Worm (Caenorhabditis elegans) whole organism, young adult: ENCODE data around the gene ttr-15.

Experiments
- B0019.2 ChIP-seq: fragments of 200-800 bp; sonication (Bioruptor generic); conservative IDR thresholded peaks from 2 replicates; pipeline ENCODE4 v1.3.6; 2022; ENCODE audit warnings: missing genetic modification reagents, missing genetic modification characterization, missing compliant biosample characterization
- B0261.1 ChIP-seq: sonication (generic microtip); optimal IDR thresholded peaks from 2 replicates; lab custom pipeline; 2016; ENCODE audit warnings: mild to moderate bottlenecking, missing genetic modification characterization, moderate library complexity, missing compliant biosample characterization
- B0336.3 ChIP-seq: fragments of 200-800 bp; sonication (Bioruptor generic); IDR thresholded peaks from 2 replicates; pipeline ENCODE4 v1.3.6; 2022; ENCODE audit warnings: missing genetic modification characterization, missing compliant biosample characterization
- D2030.7 ChIP-seq: fragments of 200-800 bp; sonication (Bioruptor generic); IDR thresholded peaks from 2 replicates; pipeline ENCODE4 v1.3.6; 2022; ENCODE audit warnings: missing genetic modification reagents, missing genetic modification characterization, missing compliant biosample characterization
- F22D6.2 ChIP-seq: sonication (generic microtip); optimal IDR thresholded peaks from 2 replicates; lab custom pipeline; 2016; ENCODE audit warnings: mild to moderate bottlenecking, missing genetic modification characterization, missing compliant biosample characterization
- F23B12.7 ChIP-seq: sonication (generic microtip); optimal IDR thresholded peaks from 2 replicates; lab custom pipeline; 2017; ENCODE audit warnings: missing genetic modification characterization, mild to moderate bottlenecking, missing compliant biosample characterization, antibody characterized with exemption, moderate library complexity; ENCODE audit not compliant: insufficient read depth
- F49E8.2 ChIP-seq: sonication (generic microtip); optimal IDR thresholded peaks from 3 replicates; lab custom pipeline; 2017; ENCODE audit warnings: missing genetic modification characterization, mild to moderate bottlenecking, missing compliant biosample characterization, antibody characterized with exemption, moderate library complexity; ENCODE audit not compliant: insufficient read depth
- F52B5.7 ChIP-seq: sonication (generic microtip); optimal IDR thresholded peaks from 2 replicates; lab custom pipeline; 2016; ENCODE audit warnings: mild to moderate bottlenecking, missing genetic modification characterization, missing compliant biosample characterization
- K11D2.4 ChIP-seq: fragments of 200-800 bp; sonication (Bioruptor generic); IDR thresholded peaks from 2 replicates; pipeline ENCODE4 v1.3.6; 2022; ENCODE audit warnings: missing genetic modification reagents, missing genetic modification characterization, missing compliant biosample characterization
- K12H6.12 ChIP-seq: fragments of 200-800 bp; sonication (Bioruptor generic); optimal IDR thresholded peaks from 2 replicates; lab custom pipeline; 2018; ENCODE audit warnings: mild to moderate bottlenecking, missing genetic modification characterization, missing compliant biosample characterization
- T26A5.8 ChIP-seq: sonication (generic microtip); optimal IDR thresholded peaks from 2 replicates; lab custom pipeline; 2016; ENCODE audit warnings: missing genetic modification characterization, missing compliant biosample characterization
- Y95B8A.8 ChIP-seq: fragments of 200-800 bp; sonication (Bioruptor generic); IDR thresholded peaks from 2 replicates; pipeline ENCODE4 v1.3.6; 2022; ENCODE audit warnings: missing genetic modification reagents, missing genetic modification characterization, missing compliant biosample characterization
- ama-1 ChIP-seq, 3 experiments: fragments of 150-350 bp in 1 of 3; sonication (generic microtip) in 2 of 3; optimal IDR thresholded peaks; 2 replicates each; lab custom pipeline; 2014 to 2018; ENCODE audit warnings: missing biosample characterization in 2 of 3, missing genetic modification characterization in 2 of 3, missing genetic modification reagents in 2 of 3
- aptf-3 ChIP-seq: fragments of 200-800 bp; sonication (Bioruptor generic); IDR thresholded peaks from 2 replicates; pipeline ENCODE4 v1.3.6; 2022; ENCODE audit warnings: missing genetic modification characterization, missing compliant biosample characterization
- athp-1 ChIP-seq: sonication (generic microtip); optimal IDR thresholded peaks from 2 replicates; lab custom pipeline; 2017; ENCODE audit warnings: mild to moderate bottlenecking, missing genetic modification characterization, missing compliant biosample characterization
- attf-3 ChIP-seq: fragments of 200-800 bp; sonication (Bioruptor generic); conservative IDR thresholded peaks from 2 replicates; pipeline ENCODE4 v1.3.6; 2022; ENCODE audit warnings: missing genetic modification reagents, missing genetic modification characterization, missing compliant biosample characterization
- attf-5 ChIP-seq: fragments of 200-800 bp; sonication (Bioruptor generic); optimal IDR thresholded peaks from 2 replicates; lab custom pipeline; 2018; ENCODE audit warnings: mild to moderate bottlenecking, missing genetic modification characterization, missing compliant biosample characterization
- attf-6 ChIP-seq: fragments of 200-800 bp; sonication (Bioruptor generic); IDR thresholded peaks from 2 replicates; pipeline ENCODE4 v1.3.6; 2022; ENCODE audit warnings: missing genetic modification reagents, missing genetic modification characterization, missing compliant biosample characterization
- cebp-2 ChIP-seq: fragments of 200-800 bp; sonication (Bioruptor generic); IDR thresholded peaks from 2 replicates; pipeline ENCODE4 v1.3.6; 2022; ENCODE audit warnings: missing genetic modification characterization, missing compliant biosample characterization
- ceh-91 ChIP-seq: fragments of 200-800 bp; sonication (Bioruptor generic); IDR thresholded peaks from 2 replicates; pipeline ENCODE4 v1.3.6; 2022; ENCODE audit warnings: missing genetic modification reagents, missing genetic modification characterization, missing compliant biosample characterization
- chd-7 ChIP-seq: sonication (generic microtip); optimal IDR thresholded peaks from 2 replicates; lab custom pipeline; 2016; ENCODE audit warnings: mild to moderate bottlenecking, missing genetic modification characterization, moderate library complexity, missing compliant biosample characterization
- gei-17 ChIP-seq: fragments of 200-800 bp; sonication (Bioruptor generic); optimal IDR thresholded peaks from 2 replicates; lab custom pipeline; 2018; ENCODE audit warnings: mild to moderate bottlenecking, missing genetic modification characterization, missing compliant biosample characterization
- hlh-12 ChIP-seq: sonication (generic microtip); optimal IDR thresholded peaks from 2 replicates; lab custom pipeline; 2016; ENCODE audit warnings: missing genetic modification characterization, missing compliant biosample characterization
- lag-1 ChIP-seq: fragments of 200-800 bp; sonication (Bioruptor generic); IDR thresholded peaks from 2 replicates; pipeline ENCODE4 v1.3.6; 2022; ENCODE audit warnings: missing genetic modification reagents, missing genetic modification characterization, missing compliant biosample characterization
- let-526 ChIP-seq: fragments of 200-800 bp; sonication (Bioruptor generic); IDR thresholded peaks from 2 replicates; pipeline ENCODE4 v1.3.6; 2022; ENCODE audit warnings: missing genetic modification reagents, missing genetic modification characterization, missing compliant biosample characterization
- lsl-1 ChIP-seq: fragments of 200-800 bp; sonication (Bioruptor generic); optimal IDR thresholded peaks from 2 replicates; lab custom pipeline; 2018; ENCODE audit warnings: mild to moderate bottlenecking, missing genetic modification characterization, moderate library complexity, missing compliant biosample characterization
- madf-3 ChIP-seq: fragments of 200-800 bp; sonication (Bioruptor generic); IDR thresholded peaks from 2 replicates; pipeline ENCODE4 v1.3.6; 2022; ENCODE audit warnings: missing genetic modification reagents, missing genetic modification characterization, missing compliant biosample characterization
- madf-6 ChIP-seq: fragments of 200-800 bp; sonication (Bioruptor generic); IDR thresholded peaks from 2 replicates; pipeline ENCODE4 v1.3.6; 2022; ENCODE audit warnings: missing genetic modification reagents, missing genetic modification characterization, missing compliant biosample characterization
- mxl-1 ChIP-seq: sonication (generic microtip); optimal IDR thresholded peaks from 2 replicates; lab custom pipeline; 2016; ENCODE audit warnings: missing genetic modification characterization, missing compliant biosample characterization
- nhr-179 ChIP-seq: sonication (generic microtip); optimal IDR thresholded peaks from 2 replicates; lab custom pipeline; 2016; ENCODE audit warnings: mild to moderate bottlenecking, missing genetic modification characterization, missing compliant biosample characterization
- nhr-80 ChIP-seq: sonication (generic microtip); optimal IDR thresholded peaks from 2 replicates; lab custom pipeline; 2016; ENCODE audit warnings: missing genetic modification characterization, missing compliant biosample characterization
- pha-4 ChIP-seq: fragments of 150-350 bp; sonication (generic microtip); optimal IDR thresholded peaks from 2 replicates; lab custom pipeline; 2014; ENCODE audit warnings: missing biosample characterization, missing genetic modification reagents, missing genetic modification characterization
- rcor-1 ChIP-seq: fragments of 200-800 bp; sonication (Bioruptor generic); IDR thresholded peaks from 2 replicates; pipeline ENCODE4 v1.3.6; 2022; ENCODE audit warnings: missing genetic modification reagents, missing genetic modification characterization, missing compliant biosample characterization
- repo-1 ChIP-seq: sonication (generic microtip); optimal IDR thresholded peaks from 2 replicates; lab custom pipeline; 2017; ENCODE audit warnings: mild to moderate bottlenecking, missing genetic modification characterization, missing compliant biosample characterization
- rpc-1 ChIP-seq, 2 experiments: fragments of 150-350 bp in 1 of 2; sonication (generic microtip) in 1 of 2; optimal IDR thresholded peaks; 2 replicates each; lab custom pipeline; 2014 to 2018; ENCODE audit warnings: missing biosample characterization in 1 of 2, missing genetic modification characterization in 1 of 2, missing genetic modification reagents in 1 of 2, missing genotype in 1 of 2
- snpc-3.4 ChIP-seq: sonication (generic microtip); optimal IDR thresholded peaks from 2 replicates; lab custom pipeline; 2017; ENCODE audit warnings: missing genetic modification characterization, mild to moderate bottlenecking, missing compliant biosample characterization, antibody characterized with exemption, moderate library complexity, missing genotype, missing genetic modification reagents
- tbx-9 ChIP-seq: sonication (generic microtip); optimal IDR thresholded peaks from 2 replicates; lab custom pipeline; 2016; ENCODE audit warnings: borderline replicate concordance, missing genetic modification characterization, inconsistent platforms, missing compliant biosample characterization
- unc-130 ChIP-seq: sonication (generic microtip); optimal IDR thresholded peaks from 2 replicates; lab custom pipeline; 2016; ENCODE audit warnings: missing genetic modification reagents, missing genetic modification characterization, missing compliant biosample characterization
- zim-3 ChIP-seq: sonication (generic microtip); optimal IDR thresholded peaks from 2 replicates; lab custom pipeline; 2017; ENCODE audit warnings: mild to moderate bottlenecking, missing genetic modification characterization, moderate library complexity, missing compliant biosample characterization
- ztf-25 ChIP-seq: fragments of 200-800 bp; sonication (Bioruptor generic); IDR thresholded peaks from 2 replicates; pipeline ENCODE4 v1.3.6; 2022; ENCODE audit warnings: missing genetic modification reagents, missing genetic modification characterization, missing compliant biosample characterization
- ztf-6 ChIP-seq: fragments of 200-800 bp; sonication (Bioruptor generic); IDR thresholded peaks from 2 replicates; pipeline ENCODE4 v1.3.6; 2022; ENCODE audit warnings: missing genetic modification reagents, missing genetic modification characterization, missing compliant biosample characterization

The ttr-15 gene

ce11 chrIII:10333961-10334542 is 3.6 kb upstream of the ttr-15 start, which contains the start of the genes jmjd-4 and mev-1 (continued):
- TF ChIP-seq ztf-6 (no peak), gei-17 (GFP tag; lab: Kevin White, UChicago) (peak; percentile 53), D2030.7 (GFP tag; lab: Robert Waterston, UW) (peak; percentile 38), attf-3 (GFP tag; lab: Robert Waterston, UW) (no peak), ceh-91 (GFP tag; lab: Robert Waterston, UW) (peak; percentile 53), B0336.3 (GFP tag; lab: Robert Waterston, UW) (peak; percentile 94), madf-6 (GFP tag; lab: Robert Waterston, UW) (peak; percentile 87), nhr-80 (peak; percentile 84), let-526 (no peak), K12H6.12 (tag; lab: Kevin White, UChicago) (peak; percentile 55), ama-1 (optimal IDR thresholded peaks at IDR 0.05; lab: Kevin White, UChicago) (no peak), ama-1 (GFP tag; optimal IDR thresholded peaks at IDR 0.05; lab: Kevin White, UChicago) (no peak), lsl-1 (GFP tag; lab: Kevin White, UChicago) (peak; percentile 81), F22D6.2 (tag; lab: Kevin White, UChicago) (peak; percentile 48), T26A5.8 (tag; lab: Kevin White, UChicago) (no peak), repo-1 (tag; lab: Kevin White, UChicago) (peak; percentile 77), F23B12.7 (peak; percentile 58), F52B5.7 (tag; lab: Kevin White, UChicago) (no peak), rpc-1 (optimal IDR thresholded peaks at IDR 0.05; lab: Kevin White, UChicago) (no peak), rpc-1 (tag; optimal IDR thresholded peaks at IDR 0.05; lab: Kevin White, UChicago) (no peak), snpc-3.4 (tag; lab: Kevin White, UChicago) (peak; percentile 63), lag-1 (GFP tag; lab: Robert Waterston, UW) (no peak), athp-1 (tag; lab: Kevin White, UChicago) (peak; percentile 7), mxl-1 (no peak), aptf-3 (no peak), attf-5 (peak; percentile 92), B0261.1 (tag; lab: Kevin White, UChicago) (no peak), zim-3 (tag; lab: Kevin White, UChicago) (no peak), F49E8.2 (tag; lab: Kevin White, UChicago) (no peak), attf-6 (GFP tag; lab: Robert Waterston, UW) (no peak), ztf-25 (GFP tag; lab: Robert Waterston, UW) (no peak), unc-130 (GFP tag; lab: Kevin White, UChicago) (no peak), chd-7 (peak; percentile 0), rcor-1 (GFP tag; lab: Robert Waterston, UW) (peak; percentile 81), K11D2.4 (GFP tag; lab: Robert Waterston, UW) (peak; percentile 90), B0019.2 (no peak), cebp-2 (GFP tag; lab: Robert Waterston, UW) (no peak), madf-3 (GFP tag; lab: Robert Waterston, UW) (peak; percentile 80), Y95B8A.8 (GFP tag; lab: Robert Waterston, UW) (no peak), pha-4 (peak; percentile 66)

DNA sequence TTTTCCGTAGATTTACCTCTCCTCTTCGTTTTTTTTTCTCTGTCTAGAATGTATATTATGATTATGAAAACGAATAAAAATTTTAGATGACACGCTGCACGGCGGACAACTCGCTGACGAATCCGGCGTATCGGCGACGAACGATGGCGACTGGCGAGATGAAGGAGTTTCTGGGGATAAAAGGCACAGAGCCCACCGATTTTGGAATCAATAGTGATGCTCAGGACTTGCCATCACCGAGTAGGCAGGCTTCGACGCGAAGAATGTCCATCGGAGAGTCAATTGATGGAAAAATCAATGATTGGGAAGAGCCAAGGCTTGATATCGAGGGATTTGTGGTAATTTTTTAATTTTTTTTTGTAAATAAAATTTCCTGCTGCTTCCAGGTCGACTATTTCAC is 2.6 kb upstream of the ttr-15 start, which contains the start of gene ced-9:
TSS of gene ced-9 (plus strand) at position 87 of the 400 bp plus-strand sequence.
- TF ChIP-seq B0019.2 (no peak), lsl-1 (GFP tag; lab: Kevin White, UChicago) (no peak), hlh-12 (no peak), tbx-9 (tag; lab: Kevin White, UChicago) (peak; percentile 93), nhr-179 (tag; lab: Kevin White, UChicago) (no peak)
